Worm (Caenorhabditis elegans) whole organism, midembryonic: Measurements from ENCODE around the gene C05C8.5.

Source experiments
- T22C8.4 ChIP-seq: fragments of 200-800 bp; sonication (Bioruptor generic); IDR thresholded peaks from 2 replicates; pipeline ENCODE4 v1.3.6; 2022; ENCODE audit warnings: missing genetic modification characterization, missing compliant biosample characterization
- flt-1 ChIP-seq: fragments of 200-800 bp; sonication (Bioruptor generic); IDR thresholded peaks from 2 replicates; pipeline ENCODE4 v1.3.6; 2022; ENCODE audit warnings: missing genetic modification characterization, missing compliant biosample characterization
- med-1 ChIP-seq: sonication (generic microtip); optimal IDR thresholded peaks from 2 replicates; lab custom pipeline; 2017; ENCODE audit warnings: missing genetic modification characterization, mild to moderate bottlenecking, missing compliant biosample characterization, antibody characterized with exemption, missing genetic modification reagents; ENCODE audit not compliant: insufficient read depth
- ref-1 ChIP-seq: fragments of 200-800 bp; sonication (Bioruptor generic); conservative IDR thresholded peaks from 2 replicates; pipeline ENCODE4 v1.3.6; 2022; ENCODE audit warnings: missing genetic modification reagents, missing genetic modification characterization, missing compliant biosample characterization
- tab-1 ChIP-seq: fragments of 200-800 bp; sonication (Bioruptor generic); IDR thresholded peaks from 2 replicates; pipeline ENCODE4 v1.3.6; 2022; ENCODE audit warnings: missing genetic modification characterization, missing compliant biosample characterization
- ztf-23 ChIP-seq: fragments of 200-800 bp; sonication (Bioruptor generic); IDR thresholded peaks from 2 replicates; pipeline ENCODE4 v1.3.6; 2022; ENCODE audit warnings: missing genetic modification reagents, missing genetic modification characterization, missing compliant biosample characterization
- ztf-29 ChIP-seq: fragments of 200-800 bp; sonication (Bioruptor generic); IDR thresholded peaks from 2 replicates; pipeline ENCODE4 v1.3.6; 2022; ENCODE audit warnings: missing genetic modification reagents, missing genetic modification characterization, missing compliant biosample characterization

- TF ChIP-seq flt-1 (no peak), med-1 (GFP tag; lab: Kevin White, UChicago) (no peak), ztf-29 (GFP tag; lab: Robert Waterston, UW) (no peak), ref-1 (GFP tag; lab: Robert Waterston, UW) (no peak), T22C8.4 (GFP tag; lab: Robert Waterston, UW) (no peak), ztf-23 (GFP tag; lab: Robert Waterston, UW) (no peak), tab-1 (no peak)
Observed at ce11 chrV:7231524-7231923, 3.1 kb downstream of the C05C8.5 start.
